Worm (Caenorhabditis elegans): ENCODE measurements around the gene T23G5.3.

T23G5.3 gene

ce11 chrIII:9258510-9258909 is 27.4 kb upstream of the T23G5.3 start:
- TF ChIP-seq ceh-28 (tag; optimal IDR thresholded peaks at IDR 0.05) (no peak), elt-2 (tag; optimal IDR thresholded peaks at IDR 0.05) (peak; percentile 46)

DNA sequence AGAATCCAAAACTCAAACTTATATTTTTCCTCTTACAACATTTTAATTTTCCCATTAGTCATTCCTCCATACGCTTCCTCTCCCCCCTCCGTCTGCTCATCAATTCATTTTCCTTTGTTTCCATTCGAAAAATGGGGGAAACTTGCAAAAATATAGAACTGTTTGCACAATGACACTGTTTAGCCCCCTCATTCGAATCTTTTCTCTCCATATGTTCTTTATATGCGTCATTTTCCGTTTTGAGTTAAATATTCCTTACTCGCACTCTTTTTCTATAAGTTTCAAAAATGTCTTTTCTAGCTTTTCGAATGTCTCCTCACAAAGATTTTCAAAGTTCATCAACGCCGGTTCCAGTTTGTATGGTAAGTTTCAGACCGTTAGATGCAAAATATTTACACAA is 25.9 kb upstream of the T23G5.3 start, which contains the start of gene M01A8.1:
Gene M01A8.1, plus strand, starts transcription at position 301 of the 400 bp plus-strand sequence.
- TF ChIP-seq nfya-1 (tag; optimal IDR thresholded peaks at IDR 0.05; ENCODE audit: insufficient read depth) (no peak), elt-3 (tag; optimal IDR thresholded peaks at IDR 0.05) (no peak), pqm-1 (tag; optimal IDR thresholded peaks at IDR 0.05) (no peak), jun-1 (tag; optimal IDR thresholded peaks at IDR 0.05) (no peak), egl-5 (tag; optimal IDR thresholded peaks at IDR 0.05) (no peak), elt-1 (tag; optimal IDR thresholded peaks at IDR 0.05) (no peak), nhr-28 (tag; optimal IDR thresholded peaks at IDR 0.05) (no peak), fkh-2 (tag; optimal IDR thresholded peaks at IDR 0.05) (no peak), ceh-82 (tag; optimal IDR thresholded peaks at IDR 0.05) (no peak), egl-27 (tag; optimal IDR thresholded peaks at IDR 0.05) (no peak), unc-62 (GFP tag; optimal IDR thresholded peaks at IDR 0.05) (no peak), skn-1 (tag; optimal IDR thresholded peaks at IDR 0.05) (no peak), sea-2 (GFP tag; optimal IDR thresholded peaks at IDR 0.05) (no peak), nhr-237 (tag; optimal IDR thresholded peaks at IDR 0.05) (no peak), ama-1 (optimal IDR thresholded peaks at IDR 0.05) (no peak), daf-12 (tag; optimal IDR thresholded peaks at IDR 0.05) (no peak), ceh-9 (tag; optimal IDR thresholded peaks at IDR 0.05) (no peak), fos-1 (tag; optimal IDR thresholded peaks at IDR 0.05) (no peak)

- TF ChIP-seq hmg-11 (tag; optimal IDR thresholded peaks at IDR 0.05) (no peak), nfya-1 (tag; optimal IDR thresholded peaks at IDR 0.05; ENCODE audit: insufficient read depth) (no peak), pha-4 (tag; optimal IDR thresholded peaks at IDR 0.05) (peak; percentile 15), nhr-28 (tag; optimal IDR thresholded peaks at IDR 0.05) (no peak), pqm-1 (tag; optimal IDR thresholded peaks at IDR 0.05) (peak; percentile 72), elt-2 (tag; optimal IDR thresholded peaks at IDR 0.05) (peak; percentile 83), unc-62 (GFP tag; optimal IDR thresholded peaks at IDR 0.05) (no peak), mdl-1 (tag; optimal IDR thresholded peaks at IDR 0.05) (no peak), tbx-2 (tag; optimal IDR thresholded peaks at IDR 0.05) (no peak), zag-1 (tag; optimal IDR thresholded peaks at IDR 0.05) (no peak), egl-27 (tag; optimal IDR thresholded peaks at IDR 0.05) (no peak), nhr-25 (tag; optimal IDR thresholded peaks at IDR 0.05) (no peak)
Measured at ce11 chrIII:9255801-9256200, 24.7 kb upstream of the T23G5.3 start.

- TF ChIP-seq eor-1 (tag; optimal IDR thresholded peaks at IDR 0.05) (no peak), nhr-76 (tag; optimal IDR thresholded peaks at IDR 0.05) (no peak), pha-4 (tag; optimal IDR thresholded peaks at IDR 0.05) (no peak), ztf-4 (tag; optimal IDR thresholded peaks at IDR 0.05) (no peak), lin-15B (tag; optimal IDR thresholded peaks at IDR 0.05) (no peak), jun-1 (tag; optimal IDR thresholded peaks at IDR 0.05) (peak; percentile 26), lsy-12 (tag; optimal IDR thresholded peaks at IDR 0.05) (no peak), fos-1 (tag; optimal IDR thresholded peaks at IDR 0.05) (no peak), pqm-1 (tag; optimal IDR thresholded peaks at IDR 0.05) (peak; percentile 51), mdl-1 (tag; optimal IDR thresholded peaks at IDR 0.05) (no peak), aly-2 (tag; optimal IDR thresholded peaks at IDR 0.05) (no peak), elt-3 (tag; optimal IDR thresholded peaks at IDR 0.05) (no peak), lin-39 (tag; optimal IDR thresholded peaks at IDR 0.05) (no peak), zag-1 (tag; optimal IDR thresholded peaks at IDR 0.05) (no peak), egl-27 (tag; optimal IDR thresholded peaks at IDR 0.05) (no peak), nfya-1 (tag; optimal IDR thresholded peaks at IDR 0.05; ENCODE audit: insufficient read depth) (no peak), ceh-82 (tag; optimal IDR thresholded peaks at IDR 0.05) (no peak), nhr-12 (tag; optimal IDR thresholded peaks at IDR 0.05) (no peak), hmg-11 (tag; optimal IDR thresholded peaks at IDR 0.05) (no peak), elt-2 (tag; optimal IDR thresholded peaks at IDR 0.05) (peak; percentile 81)
Measured at ce11 chrIII:9254988-9255387, 23.9 kb upstream of the T23G5.3 start.

DNA sequence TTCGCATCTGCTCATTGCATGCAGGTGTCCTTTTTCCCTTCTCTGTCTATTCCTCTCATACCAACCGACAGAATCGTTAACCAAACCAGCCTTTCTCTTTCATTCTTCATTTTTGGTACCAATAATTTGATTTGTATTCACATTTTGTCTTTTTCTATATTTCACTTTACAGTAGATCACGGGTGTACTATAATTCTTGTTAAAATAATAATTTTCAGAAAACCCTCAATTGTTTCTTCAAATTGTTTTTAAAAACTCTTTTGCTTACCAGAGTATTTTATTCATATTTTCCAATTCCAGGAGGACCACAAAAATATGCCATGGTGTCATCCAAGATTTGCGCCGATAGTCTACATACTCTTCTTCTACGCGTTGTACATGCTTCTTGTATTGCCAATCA is 19.7 kb upstream of the T23G5.3 start, which contains the start of gene T02C1.2:
Gene T02C1.2, plus strand, starts transcription at position 301 of the 400 bp plus-strand sequence.
- no peak for TF ChIP-seq nhr-77 (tag; optimal IDR thresholded peaks at IDR 0.05)

Measured in whole organism, L3 larva.